Worm (Caenorhabditis elegans): Measurements from ENCODE around the gene srd-12.

srd-12 gene

ce11 chrIV:5587964-5588860 lies 41.8 kb downstream of the srd-12 start:
- TF ChIP-seq dao-5 (tag; optimal IDR thresholded peaks at IDR 0.05), result no peak
- no peak for TF ChIP-seq W03F9.2 (tag; optimal IDR thresholded peaks at IDR 0.05)
- TF ChIP-seq him-1 (tag; optimal IDR thresholded peaks at IDR 0.05), result no peak

ce11 chrIV:5586320-5586720 lies 43.7 kb downstream of the srd-12 start:
- TF ChIP-seq him-1 (tag; optimal IDR thresholded peaks at IDR 0.05) (no peak), W03F9.2 (tag; optimal IDR thresholded peaks at IDR 0.05) (no peak), dao-5 (tag; optimal IDR thresholded peaks at IDR 0.05) (no peak)

- TF ChIP-seq W03F9.2 (tag; optimal IDR thresholded peaks at IDR 0.05) (no peak), dao-5 (tag; optimal IDR thresholded peaks at IDR 0.05) (no peak), him-1 (tag; optimal IDR thresholded peaks at IDR 0.05) (no peak)
Observed at ce11 chrIV:5584384-5584783, 45.7 kb downstream of the srd-12 start, which contains the start of gene fkh-7. Gene fkh-7, plus strand, starts transcription at chrIV:5584684.

ce11 chrIV:5583184-5583583 lies 46.9 kb downstream of the srd-12 start:
- TF ChIP-seq W03F9.2 (tag; optimal IDR thresholded peaks at IDR 0.05), result no peak
- TF ChIP-seq him-1 (tag; optimal IDR thresholded peaks at IDR 0.05), result no peak
- TF ChIP-seq dao-5 (tag; optimal IDR thresholded peaks at IDR 0.05), result no peak

ce11 chrIV:5582760-5583159 lies 47.3 kb downstream of the srd-12 start:
- TF ChIP-seq dao-5 (tag; optimal IDR thresholded peaks at IDR 0.05) (no peak), him-1 (tag; optimal IDR thresholded peaks at IDR 0.05) (no peak), W03F9.2 (tag; optimal IDR thresholded peaks at IDR 0.05) (no peak)

- TF ChIP-seq him-1 (tag; optimal IDR thresholded peaks at IDR 0.05) (no peak), dao-5 (tag; optimal IDR thresholded peaks at IDR 0.05) (no peak), W03F9.2 (tag; optimal IDR thresholded peaks at IDR 0.05) (peak; percentile 4)
Observed at ce11 chrIV:5582267-5582666, 47.8 kb downstream of the srd-12 start.

- TF ChIP-seq dao-5 (tag; optimal IDR thresholded peaks at IDR 0.05) (no peak), him-1 (tag; optimal IDR thresholded peaks at IDR 0.05) (no peak), W03F9.2 (tag; optimal IDR thresholded peaks at IDR 0.05) (no peak)
Observed at ce11 chrIV:5580588-5581308, 49.3 kb downstream of the srd-12 start.

Measured in whole organism, L4/young adult.